Worm (Caenorhabditis elegans) whole organism, midembryonic: Measurements from ENCODE around the gene F36D3.16.

Experiments
- T22C8.4 ChIP-seq: fragments of 200-800 bp; sonication (Bioruptor generic); IDR thresholded peaks from 2 replicates; pipeline ENCODE4 v1.3.6; 2022; ENCODE audit warnings: missing genetic modification characterization, missing compliant biosample characterization
- cog-1 ChIP-seq: sonication (generic microtip); optimal IDR thresholded peaks from 2 replicates; lab custom pipeline; 2016; ENCODE audit warnings: missing genetic modification characterization, missing compliant biosample characterization
- flt-1 ChIP-seq: fragments of 200-800 bp; sonication (Bioruptor generic); IDR thresholded peaks from 2 replicates; pipeline ENCODE4 v1.3.6; 2022; ENCODE audit warnings: missing genetic modification characterization, missing compliant biosample characterization
- klf-2 ChIP-seq: fragments of 200-800 bp; sonication (Bioruptor generic); conservative IDR thresholded peaks from 2 replicates; pipeline ENCODE4 v1.3.6; 2022; ENCODE audit warnings: missing genetic modification reagents, missing genetic modification characterization, missing compliant biosample characterization
- med-1 ChIP-seq: sonication (generic microtip); optimal IDR thresholded peaks from 2 replicates; lab custom pipeline; 2017; ENCODE audit warnings: missing genetic modification characterization, mild to moderate bottlenecking, missing compliant biosample characterization, antibody characterized with exemption, missing genetic modification reagents; ENCODE audit not compliant: insufficient read depth
- ref-1 ChIP-seq: fragments of 200-800 bp; sonication (Bioruptor generic); conservative IDR thresholded peaks from 2 replicates; pipeline ENCODE4 v1.3.6; 2022; ENCODE audit warnings: missing genetic modification reagents, missing genetic modification characterization, missing compliant biosample characterization
- tab-1 ChIP-seq: fragments of 200-800 bp; sonication (Bioruptor generic); IDR thresholded peaks from 2 replicates; pipeline ENCODE4 v1.3.6; 2022; ENCODE audit warnings: missing genetic modification characterization, missing compliant biosample characterization
- ztf-23 ChIP-seq: fragments of 200-800 bp; sonication (Bioruptor generic); IDR thresholded peaks from 2 replicates; pipeline ENCODE4 v1.3.6; 2022; ENCODE audit warnings: missing genetic modification reagents, missing genetic modification characterization, missing compliant biosample characterization
- ztf-29 ChIP-seq: fragments of 200-800 bp; sonication (Bioruptor generic); IDR thresholded peaks from 2 replicates; pipeline ENCODE4 v1.3.6; 2022; ENCODE audit warnings: missing genetic modification reagents, missing genetic modification characterization, missing compliant biosample characterization

Gene F36D3.16

DNA sequence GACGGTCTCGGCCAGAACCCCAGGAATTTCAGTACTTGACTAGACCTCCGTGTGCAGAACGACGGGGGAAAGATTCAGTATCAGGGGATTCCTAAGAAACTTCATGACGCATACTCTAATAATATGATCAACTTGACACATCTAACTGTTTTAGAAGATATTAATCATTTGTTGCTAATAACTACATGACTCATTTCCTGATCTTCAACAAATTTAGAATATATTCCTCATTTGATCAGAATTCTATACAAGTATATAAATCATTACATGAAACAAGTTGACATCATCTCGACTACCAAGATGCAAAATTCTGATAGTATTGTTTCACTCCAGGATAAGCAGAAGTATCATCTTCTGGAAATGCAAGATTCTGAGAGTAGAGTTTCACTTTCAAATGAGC, 7.3 kb downstream of the F36D3.16 start, which contains the start of gene Y32B12B.8:
Gene Y32B12B.8 (plus strand): TSS at position 301 of the 400 bp plus-strand sequence.
- TF ChIP-seq ztf-23 (no peak), klf-2 (no peak), cog-1 (tag; lab: Kevin White, UChicago) (no peak), flt-1 (GFP tag; lab: Robert Waterston, UW) (no peak), med-1 (GFP tag; lab: Kevin White, UChicago) (no peak), ref-1 (no peak), T22C8.4 (GFP tag; lab: Robert Waterston, UW) (no peak), tab-1 (no peak), ztf-29 (no peak)

DNA sequence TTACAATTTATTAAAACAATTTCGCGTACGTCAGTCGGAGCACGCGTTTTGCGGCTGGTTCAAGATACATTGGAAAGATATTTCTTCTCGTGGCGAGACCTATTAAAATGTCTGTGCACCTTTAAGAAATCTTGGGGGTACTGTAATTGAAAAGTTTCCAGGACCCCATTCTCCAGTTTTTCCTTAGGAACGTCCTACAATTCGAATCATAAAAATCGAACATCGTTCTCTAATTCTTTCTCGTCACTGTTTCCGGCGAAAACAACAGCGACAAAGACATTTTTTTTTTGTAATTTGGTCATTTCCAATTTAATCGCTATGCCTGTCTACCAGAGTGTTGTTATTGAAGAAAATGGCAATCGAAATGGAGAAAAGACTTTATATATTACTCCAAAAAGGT, 8.8 kb downstream of the F36D3.16 start, which contains the start of gene Y32B12B.1:
Gene Y32B12B.1 (plus strand): TSS at position 301 of the 400 bp plus-strand sequence.
- no peak for TF ChIP-seq T22C8.4 (GFP tag; lab: Robert Waterston, UW)
- TF ChIP-seq med-1 (GFP tag; lab: Kevin White, UChicago): no peak
- no peak for TF ChIP-seq flt-1 (GFP tag; lab: Robert Waterston, UW)
- TF ChIP-seq tab-1: no peak
- no peak for TF ChIP-seq cog-1 (tag; lab: Kevin White, UChicago)
- TF ChIP-seq klf-2: no peak
- TF ChIP-seq ztf-23: no peak

DNA sequence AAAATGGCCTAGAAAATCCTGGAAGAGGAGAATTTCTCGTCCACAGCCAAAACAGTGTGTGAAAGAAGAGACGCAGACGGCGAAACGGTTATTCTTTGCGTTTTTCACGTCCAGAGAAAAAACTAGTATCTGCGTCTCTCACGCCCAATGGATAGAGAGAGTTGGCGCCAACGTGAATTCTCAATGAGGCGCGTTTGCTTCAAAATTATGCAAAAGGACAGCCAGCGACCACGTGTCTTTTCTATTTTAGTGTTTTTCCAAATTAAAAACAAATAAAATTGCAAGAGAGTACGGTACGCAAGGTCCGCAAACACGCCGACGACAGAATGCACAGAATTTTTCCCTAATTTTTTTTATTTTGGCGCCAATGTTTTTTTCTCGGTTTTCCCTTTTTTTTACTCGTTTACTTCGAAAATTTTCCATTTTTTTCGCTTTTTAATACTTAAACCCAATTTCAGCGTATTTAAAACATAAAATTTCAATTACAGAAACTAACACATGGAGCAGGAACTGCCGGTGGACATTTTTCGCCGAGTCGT, 10.1 kb downstream of the F36D3.16 start, which contains the start of gene Y32B12B.2:
Gene Y32B12B.2 (plus strand): TSS at position 489 of the 539 bp plus-strand sequence.
- no peak for TF ChIP-seq ztf-23
- 0 out of 2 replicates have a peak, but pooled peaks have one; percentile 27 for TF ChIP-seq flt-1 (GFP tag; lab: Robert Waterston, UW)

DNA sequence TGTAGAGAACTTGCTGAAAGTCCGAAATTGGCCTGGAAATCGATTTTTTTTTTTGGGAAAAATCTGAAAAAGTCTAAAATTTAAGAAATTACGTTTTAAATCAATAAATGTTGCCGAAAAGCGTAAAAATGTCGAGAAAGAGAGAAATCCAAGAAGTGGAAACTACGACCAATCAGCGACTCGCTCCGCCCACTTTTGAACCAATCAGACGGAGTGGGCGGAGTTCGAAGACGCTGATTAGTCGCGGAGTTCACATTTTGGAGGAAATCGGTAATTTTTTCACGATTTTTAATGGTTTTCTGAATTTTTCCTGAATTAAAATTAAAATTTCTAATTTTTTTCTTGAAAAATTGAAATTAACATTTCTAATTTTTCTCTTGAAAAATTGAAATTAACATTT, 11.8 kb downstream of the F36D3.16 start:
- no peak for TF ChIP-seq tab-1
- no peak for TF ChIP-seq flt-1 (GFP tag; lab: Robert Waterston, UW)
- no peak for TF ChIP-seq ztf-29
- TF ChIP-seq ref-1: no peak
- no peak for TF ChIP-seq klf-2
- TF ChIP-seq T22C8.4 (GFP tag; lab: Robert Waterston, UW): no peak
- no peak for TF ChIP-seq med-1 (GFP tag; lab: Kevin White, UChicago)
- TF ChIP-seq cog-1 (tag; lab: Kevin White, UChicago): no peak
- no peak for TF ChIP-seq ztf-23

DNA sequence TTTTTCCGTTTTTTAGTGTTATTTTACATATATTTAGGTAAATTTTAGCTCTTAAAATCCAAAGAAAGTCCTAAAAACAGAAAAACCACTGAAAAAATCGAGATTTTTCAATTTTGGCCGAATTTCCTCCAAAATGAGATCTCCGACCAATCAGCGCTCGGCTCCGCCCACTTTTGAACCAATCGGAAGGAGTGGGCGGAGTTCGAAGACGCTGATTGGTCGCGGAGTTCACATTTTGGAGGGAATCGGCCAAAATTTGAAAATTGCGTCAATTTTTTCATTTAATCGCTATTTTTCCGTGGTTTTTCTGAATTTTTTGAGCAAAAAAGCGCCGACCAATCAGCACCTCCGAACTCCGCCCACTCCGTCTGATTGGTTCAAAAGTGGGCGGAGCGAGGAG, 12.8 kb downstream of the F36D3.16 start:
- TF ChIP-seq klf-2: no peak
- no peak for TF ChIP-seq ztf-29

DNA sequence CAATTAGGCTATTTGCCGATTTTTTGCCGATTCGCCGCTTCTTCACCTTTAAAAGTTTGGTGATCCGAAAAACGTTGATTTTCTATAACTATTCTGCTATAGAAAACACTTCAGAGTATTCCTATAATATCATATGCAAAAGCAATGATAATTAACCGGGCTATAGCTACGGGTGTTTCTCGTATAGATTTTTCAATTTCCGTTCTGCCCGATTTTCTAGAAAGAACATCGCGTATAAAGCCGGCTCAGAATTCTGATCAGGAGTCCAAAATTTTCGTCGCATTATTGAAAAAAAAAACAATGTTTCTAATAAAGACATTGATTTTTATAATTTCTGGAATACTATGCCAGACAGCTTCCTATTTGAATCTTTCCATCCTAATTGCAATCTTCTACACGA, 22.8 kb downstream of the F36D3.16 start, which contains the start of gene srbc-65:
Gene srbc-65 (plus strand): TSS at position 301 of the 400 bp plus-strand sequence.
- no peak for TF ChIP-seq T22C8.4 (GFP tag; lab: Robert Waterston, UW)
- TF ChIP-seq klf-2: no peak
- no peak for TF ChIP-seq ref-1
- no peak for TF ChIP-seq flt-1 (GFP tag; lab: Robert Waterston, UW)
- no peak for TF ChIP-seq cog-1 (tag; lab: Kevin White, UChicago)
- no peak for TF ChIP-seq ztf-23
- no peak for TF ChIP-seq tab-1
- TF ChIP-seq med-1 (GFP tag; lab: Kevin White, UChicago): no peak
- no peak for TF ChIP-seq ztf-29

DNA sequence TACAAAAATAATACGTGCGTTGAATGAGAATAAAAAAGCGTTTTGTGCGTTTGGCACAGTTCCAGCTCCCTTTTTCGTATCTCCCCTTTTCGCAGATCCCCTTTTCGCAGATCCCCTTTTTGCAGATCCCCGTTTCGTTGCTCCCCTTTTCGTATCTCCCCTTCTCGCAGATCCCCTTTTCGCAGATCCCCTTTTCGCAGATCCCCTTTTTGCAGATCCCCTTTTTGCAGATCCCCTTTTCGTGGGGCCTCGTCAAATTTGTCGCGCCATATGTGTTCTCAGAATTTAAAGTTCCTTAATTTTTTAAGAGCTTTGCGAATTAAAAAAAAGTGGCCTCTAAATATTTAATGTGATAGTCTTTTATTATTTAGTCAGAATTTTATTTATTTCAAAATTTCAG, 25.0 kb downstream of the F36D3.16 start, which contains the start of gene Y32B12B.4:
Gene Y32B12B.4 (plus strand): TSS at position 399 of the 400 bp plus-strand sequence.
- TF ChIP-seq ref-1 (peak; percentile 83), ztf-23 (peak; percentile 86), med-1 (GFP tag; lab: Kevin White, UChicago) (no peak), klf-2 (peak; percentile 83), flt-1 (GFP tag; lab: Robert Waterston, UW) (peak; percentile 84), ztf-29 (no peak; the same call in 1 of the 2 replicates), cog-1 (tag; lab: Kevin White, UChicago) (no peak), tab-1 (peak; percentile 79), T22C8.4 (GFP tag; lab: Robert Waterston, UW) (peak; percentile 60; the same call in 1 of the 2 replicates)

DNA sequence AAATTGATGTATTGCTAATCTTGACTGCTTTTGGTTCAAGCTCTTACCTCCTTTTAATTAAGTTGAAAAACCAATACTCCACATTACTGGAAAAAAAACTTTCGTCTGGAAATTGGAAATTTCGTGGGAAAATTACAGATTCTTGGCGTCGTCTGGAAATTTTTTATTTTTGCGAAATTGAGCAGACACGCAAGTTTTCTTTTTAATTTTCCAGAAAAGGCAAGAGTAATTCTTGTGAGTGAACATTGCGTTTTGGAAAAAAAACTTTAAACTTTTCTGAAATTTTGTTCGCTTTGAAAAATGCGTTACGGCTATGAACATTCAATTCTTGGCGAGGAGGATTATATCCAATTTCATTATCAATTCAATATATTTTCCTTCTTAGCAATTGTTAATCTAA, 37.7 kb downstream of the F36D3.16 start, which contains the start of gene sru-45:
Gene sru-45 (plus strand): TSS at position 301 of the 400 bp plus-strand sequence.
- TF ChIP-seq klf-2: no peak
- TF ChIP-seq ref-1: no peak
- TF ChIP-seq ztf-29: no peak
- no peak for TF ChIP-seq flt-1 (GFP tag; lab: Robert Waterston, UW)
- TF ChIP-seq ztf-23: no peak
- TF ChIP-seq cog-1 (tag; lab: Kevin White, UChicago): no peak
- no peak for TF ChIP-seq med-1 (GFP tag; lab: Kevin White, UChicago)
- no peak for TF ChIP-seq T22C8.4 (GFP tag; lab: Robert Waterston, UW)
- TF ChIP-seq tab-1: no peak

DNA sequence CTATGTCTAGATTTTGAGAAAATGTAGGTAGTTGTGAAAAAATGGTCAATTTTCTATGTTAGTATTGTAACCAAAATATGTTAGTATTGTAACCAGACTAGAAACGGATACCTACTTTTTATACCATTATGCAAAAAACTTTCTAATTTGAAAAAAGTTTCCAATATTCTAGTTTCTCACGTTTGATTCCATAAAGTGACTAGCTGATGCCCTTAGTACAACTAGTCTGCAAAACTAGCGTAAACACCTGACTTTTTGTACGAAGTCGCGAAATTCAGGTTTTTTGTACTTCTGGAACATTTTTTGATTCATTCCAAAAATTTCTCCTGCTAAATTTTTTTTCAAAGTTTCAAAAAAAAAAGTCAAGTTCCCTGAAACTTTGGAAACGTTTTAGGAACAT, 40.2 kb downstream of the F36D3.16 start:
- no peak for TF ChIP-seq klf-2
- TF ChIP-seq tab-1: no peak
- no peak for TF ChIP-seq med-1 (GFP tag; lab: Kevin White, UChicago)
- no peak for TF ChIP-seq ztf-23
- TF ChIP-seq ztf-29: no peak
- TF ChIP-seq ref-1: no peak
- TF ChIP-seq cog-1 (tag; lab: Kevin White, UChicago): no peak
- no peak for TF ChIP-seq flt-1 (GFP tag; lab: Robert Waterston, UW)
- TF ChIP-seq T22C8.4 (GFP tag; lab: Robert Waterston, UW): no peak

DNA sequence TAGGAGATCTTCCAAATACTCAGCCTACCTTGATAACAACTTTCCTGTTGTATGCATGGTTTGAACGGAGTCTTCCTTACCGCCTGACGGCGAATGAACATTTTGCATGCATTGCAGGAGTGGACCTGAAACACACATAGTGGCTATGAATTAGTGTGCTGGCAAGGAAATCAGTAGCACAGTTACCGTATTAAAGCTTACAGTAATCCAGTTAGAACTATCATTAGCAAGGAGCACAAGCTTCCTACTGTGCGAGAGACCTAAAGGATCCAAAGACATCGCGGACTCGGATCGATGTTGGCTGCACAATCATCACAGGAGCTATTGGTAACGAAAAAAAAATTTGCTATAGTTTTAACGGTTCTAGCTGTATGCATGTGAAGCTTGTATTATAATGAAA, 42.8 kb downstream of the F36D3.16 start, which contains the start of gene nhr-233:
Gene nhr-233 (minus strand): TSS at position 101 of the 400 bp plus-strand sequence.
- TF ChIP-seq med-1 (GFP tag; lab: Kevin White, UChicago): no peak
- TF ChIP-seq ztf-29: no peak
- TF ChIP-seq tab-1: no peak
- no peak for TF ChIP-seq klf-2
- no peak for TF ChIP-seq ztf-23
- no peak for TF ChIP-seq T22C8.4 (GFP tag; lab: Robert Waterston, UW)
- TF ChIP-seq ref-1: no peak
- TF ChIP-seq flt-1 (GFP tag; lab: Robert Waterston, UW): no peak
- no peak for TF ChIP-seq cog-1 (tag; lab: Kevin White, UChicago)
